Worm (Caenorhabditis elegans): ENCODE results near the gene srh-147.

DNA sequence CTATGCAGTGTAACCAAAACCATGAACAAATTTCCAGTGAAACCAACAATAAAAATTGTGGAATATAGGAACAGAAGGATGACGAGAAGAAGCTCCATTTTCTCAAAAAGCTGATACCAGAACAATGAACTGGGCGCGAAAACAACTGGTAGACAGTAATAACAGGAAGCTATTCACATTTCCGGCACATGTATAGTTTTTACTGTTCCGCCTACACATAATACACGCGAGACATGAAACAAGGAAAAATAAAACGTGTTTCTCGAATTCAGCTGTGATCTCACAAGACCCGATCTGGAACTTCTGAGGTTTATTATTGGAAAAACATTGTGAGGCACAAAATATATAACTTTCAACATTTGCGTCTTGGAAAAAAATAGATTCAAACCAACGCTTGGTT is 40.6 kb downstream of the srh-147 start, which contains the start of gene srsx-36:
- TF ChIP-seq T22C8.4 (GFP tag; IDR thresholded peaks at IDR 0.05): no peak
- TF ChIP-seq cog-1 (tag; optimal IDR thresholded peaks at IDR 0.05): no peak
- no peak for TF ChIP-seq tab-1 (GFP tag; IDR thresholded peaks at IDR 0.05)
- no peak for TF ChIP-seq med-1 (GFP tag; optimal IDR thresholded peaks at IDR 0.05; ENCODE audit: insufficient read depth)
- TF ChIP-seq ztf-23 (GFP tag; IDR thresholded peaks at IDR 0.05): no peak
- no peak for TF ChIP-seq flt-1 (GFP tag; IDR thresholded peaks at IDR 0.05)
- no peak for TF ChIP-seq ztf-29 (GFP tag; IDR thresholded peaks at IDR 0.05)
- no peak for TF ChIP-seq ref-1 (GFP tag; conservative IDR thresholded peaks at IDR 0.05)
- no peak for TF ChIP-seq klf-2 (GFP tag; conservative IDR thresholded peaks at IDR 0.05)
